Fruit fly (Drosophila melanogaster): Measurements from ENCODE around the gene Gr66a.

The Gr66a gene

DNA sequence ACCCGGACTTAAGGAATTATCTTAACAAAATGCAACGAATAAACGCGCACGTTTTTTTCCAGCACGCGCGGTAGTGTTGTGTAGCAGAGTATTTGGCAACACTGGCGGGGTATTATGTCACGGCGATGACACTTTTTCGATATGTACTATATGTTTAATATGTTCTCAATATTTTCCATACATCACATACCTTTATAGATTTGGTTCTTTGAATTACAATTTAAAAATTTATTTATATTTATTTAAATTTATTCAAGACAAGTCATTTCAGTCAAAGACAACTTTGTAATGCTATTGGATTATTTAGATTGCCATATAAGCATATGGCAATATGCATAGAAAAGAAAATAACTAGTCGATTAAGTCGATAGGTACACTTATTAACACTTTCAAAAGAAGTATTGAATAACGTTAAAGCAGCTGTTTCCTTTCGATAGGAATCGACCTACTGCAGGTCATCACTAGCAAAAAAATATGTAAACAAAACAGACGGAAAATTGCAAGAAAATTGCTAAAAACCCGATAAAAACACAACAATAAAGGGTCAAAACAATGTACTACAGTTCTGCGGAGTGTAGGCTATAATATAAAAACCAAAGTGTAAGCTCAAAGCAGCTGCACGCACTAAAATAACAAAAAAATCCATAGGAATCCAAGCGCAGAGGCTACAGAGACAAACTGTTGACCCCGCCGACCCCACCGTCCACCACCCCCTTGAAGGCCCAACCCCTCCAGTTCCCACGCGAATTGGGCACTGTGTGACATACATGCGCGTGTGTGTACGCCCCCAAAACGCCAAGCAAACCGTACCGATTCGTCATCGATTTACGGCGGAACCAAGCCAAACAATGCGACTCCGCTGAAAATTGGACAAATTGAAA, 39.6 kb upstream of the Gr66a start, which contains the start of the genes CG7182 and GAPcenA (continued):
- peak; percentile 82 for TF ChIP-seq CG30020 (tag; optimal IDR thresholded peaks at IDR 0.05)
- TF ChIP-seq H15 (GFP tag; IDR thresholded peaks at IDR 0.05) = 0 out of 3 replicates have a peak, but pooled peaks have one; percentile 27
- TF ChIP-seq usp (GFP tag; optimal IDR thresholded peaks at IDR 0.05) = no peak
- TF ChIP-seq gce (GFP tag; IDR thresholded peaks at IDR 0.05) = no peak
- TF ChIP-seq CG11560 (tag; IDR thresholded peaks at IDR 0.05) = peak; percentile 97
- TF ChIP-seq bsh (GFP tag; optimal IDR thresholded peaks at IDR 0.05) = peak in 1 of 2 experiments; percentile 56
- TF ChIP-seq Trl (optimal IDR thresholded peaks at IDR 0.05) = no peak
- TF ChIP-seq Trl (GFP tag; optimal IDR thresholded peaks at IDR 0.05) = peak; percentile 41
- no peak for TF ChIP-seq CG5953 (GFP tag; IDR thresholded peaks at IDR 0.05)
- TF ChIP-seq Hr51 (GFP tag; optimal IDR thresholded peaks at IDR 0.05) = peak; percentile 29 to 72
- TF ChIP-seq CG12659 (GFP tag; optimal IDR thresholded peaks at IDR 0.05) = peak; percentile 80
- peak; percentile 59 for TF ChIP-seq Blimp-1 (GFP tag; optimal IDR thresholded peaks at IDR 0.05)
- peak; percentile 32; the same call in 1 of the 3 replicates for TF ChIP-seq CG14860 (GFP tag; IDR thresholded peaks at IDR 0.05; ENCODE audit: partially characterized antibody)
- TF ChIP-seq Fer1 (GFP tag; optimal IDR thresholded peaks at IDR 0.05) = peak; percentile 49
- peak; percentile 4 for TF ChIP-seq pum (GFP tag; optimal IDR thresholded peaks at IDR 0.05)
- TF ChIP-seq CG32772 (GFP tag; IDR thresholded peaks at IDR 0.05) = peak; percentile 33; the same call in 1 of the 2 replicates
- no peak for TF ChIP-seq odd (GFP tag; optimal IDR thresholded peaks at IDR 0.05)
- TF ChIP-seq CG1832 (GFP tag; optimal IDR thresholded peaks at IDR 0.05) = no peak
- TF ChIP-seq E2f1 (GFP tag; IDR thresholded peaks at IDR 0.05) = peak; percentile 63
- peak; percentile 90 for TF ChIP-seq CG14710 (tag; optimal IDR thresholded peaks at IDR 0.05)
- TF ChIP-seq crc (GFP tag; optimal IDR thresholded peaks at IDR 0.05) = no peak
- no peak for TF ChIP-seq pan (optimal IDR thresholded peaks at IDR 0.05)
- TF ChIP-seq pan (GFP tag; optimal IDR thresholded peaks at IDR 0.05 in 1 of 2, IDR thresholded peaks at IDR 0.05 in 1 of 2) = peak in 1 of 2 experiments; percentile 45
- TF ChIP-seq org-1 (GFP tag; optimal IDR thresholded peaks at IDR 0.05) = peak; percentile 27
- peak; percentile 26; the same call in 1 of the 2 replicates for TF ChIP-seq Bgb (GFP tag; IDR thresholded peaks at IDR 0.05; ENCODE audit: partially characterized antibody)
- TF ChIP-seq kay (GFP tag; optimal IDR thresholded peaks at IDR 0.05) = peak; percentile 33
- no peak for TF ChIP-seq Taf1 (GFP tag; IDR thresholded peaks at IDR 0.05)
- TF ChIP-seq Lhr (GFP tag; optimal IDR thresholded peaks at IDR 0.05) = peak; percentile 34
- TF ChIP-seq CG8290 (GFP tag; optimal IDR thresholded peaks at IDR 0.05) = peak; percentile 76
- TF ChIP-seq CG8290 (tag; optimal IDR thresholded peaks at IDR 0.05) = peak in 1 of 2 experiments; percentile 38
- TF ChIP-seq CG10274 (GFP tag; optimal IDR thresholded peaks at IDR 0.05) = peak; percentile 2
- TF ChIP-seq ac (GFP tag; optimal IDR thresholded peaks at IDR 0.05) = no peak
- TF ChIP-seq ato (GFP tag; IDR thresholded peaks at IDR 0.05; ENCODE audit: partially characterized antibody) = peak; percentile 33; the same call in 1 of the 2 replicates
- peak; percentile 68 for TF ChIP-seq fd3F (GFP tag; optimal IDR thresholded peaks at IDR 0.05)
- no peak for TF ChIP-seq CG6175 (GFP tag; IDR thresholded peaks at IDR 0.05)
- no peak for TF ChIP-seq en (GFP tag; optimal IDR thresholded peaks at IDR 0.05)
- TF ChIP-seq lola (GFP tag; optimal IDR thresholded peaks at IDR 0.05) = peak in 1 of 3 experiments; percentile 77
- TF ChIP-seq ci (GFP tag; IDR thresholded peaks at IDR 0.05) = 0 out of 3 replicates have a peak, but pooled peaks have one; percentile 18
- no peak for TF ChIP-seq CG1529 (GFP tag; optimal IDR thresholded peaks at IDR 0.05)
- no peak for TF ChIP-seq da (GFP tag; optimal IDR thresholded peaks at IDR 0.05)
- TF ChIP-seq chinmo (GFP tag; IDR thresholded peaks at IDR 0.05; ENCODE audit: partially characterized antibody) = peak; percentile 76; the same call in 1 of the 4 replicates
- TF ChIP-seq zf30C (GFP tag; optimal IDR thresholded peaks at IDR 0.05) = no peak
- no peak for TF ChIP-seq Mrtf (GFP tag; IDR thresholded peaks at IDR 0.05)
- peak; percentile 77 for TF ChIP-seq Nf-YC (tag; optimal IDR thresholded peaks at IDR 0.05)
- no peak for TF ChIP-seq sc (optimal IDR thresholded peaks at IDR 0.05)
- peak; percentile 56 for TF ChIP-seq sc (GFP tag; optimal IDR thresholded peaks at IDR 0.05)
- peak; percentile 61 for TF ChIP-seq Sox102F (GFP tag; optimal IDR thresholded peaks at IDR 0.05)
- TF ChIP-seq CG3407 (GFP tag; optimal IDR thresholded peaks at IDR 0.05) = peak; percentile 16
